Fruit fly (Drosophila melanogaster) S2 (cell line): ENCODE measurements around the gene CG5290.

Source experiments
- CG8478 ChIP-seq: fragments of >200 bp; optimal IDR thresholded peaks from 2 replicates; lab custom pipeline; 2018
- CTCF ChIP-seq, 2 experiments: fragments of >200 bp; optimal IDR thresholded peaks; 2 replicates each; lab custom pipeline; 2018

DNA sequence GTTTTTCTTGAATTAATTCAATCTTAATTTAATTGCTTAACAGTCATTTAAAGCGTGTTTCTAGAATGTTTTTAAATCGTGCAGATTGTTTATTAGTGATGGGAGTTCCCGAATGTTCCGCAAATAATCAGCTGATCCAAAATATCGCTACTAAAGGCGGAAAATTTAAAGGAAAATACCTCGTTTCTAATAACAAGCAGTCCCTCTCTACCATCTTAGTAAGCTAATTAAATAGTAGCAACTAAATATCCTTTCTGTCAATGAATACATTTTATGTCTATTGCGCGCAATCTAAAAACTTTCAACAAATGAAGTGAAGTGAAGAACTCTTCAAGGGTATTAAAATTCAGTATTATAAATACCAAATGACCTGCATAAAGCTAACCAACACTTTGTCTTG lies at the start of gene CG5290:
- TF ChIP-seq CTCF (optimal IDR thresholded peaks at IDR 0.05; lab: Kevin White, UChicago): no peak
- no peak for TF ChIP-seq CG8478
